Worm (Caenorhabditis elegans): ENCODE results near the gene Y69A2AL.2.

ce11 chrIV:2463311-2463710, 18.7 kb upstream of the Y69A2AL.2 start, which contains the start of gene cdh-10:
- TF ChIP-seq W03F9.2 (tag; optimal IDR thresholded peaks at IDR 0.05) (no peak), dao-5 (tag; optimal IDR thresholded peaks at IDR 0.05) (no peak)

Data from whole organism, L4/young adult.